Fruit fly (Drosophila melanogaster) whole organism, embryonic: ENCODE results near the gene Cap-D2.

Experiments used
- Ada2b ChIP-seq: fragments of 200-800 bp; sonication (Bioruptor generic); IDR thresholded peaks from 2 replicates; pipeline ENCODE4 v1.3.6; 2022; ENCODE audit warnings: missing biosample characterization, missing genetic modification characterization
- Awh ChIP-seq: fragments of 200-800 bp; sonication (Bioruptor generic); IDR thresholded peaks from 2 replicates; pipeline ENCODE4, ENCODE4 v1.3.6; 2022; ENCODE audit warnings: missing biosample characterization, missing genetic modification characterization
- Blimp-1 ChIP-seq: fragments of 200-800 bp; sonication (Bioruptor generic); optimal IDR thresholded peaks from 3 replicates; lab custom pipeline; 2018; ENCODE audit warnings: missing biosample characterization, missing genetic modification characterization, mild to moderate bottlenecking, moderate library complexity, missing genetic modification reagents
- CG12299 ChIP-seq: fragments of 200-800 bp; sonication (Bioruptor generic); optimal IDR thresholded peaks from 2 replicates; lab custom pipeline; 2018; ENCODE audit warnings: missing biosample characterization, mild to moderate bottlenecking, missing genetic modification characterization
- CG1233 ChIP-seq: fragments of 200-800 bp; sonication (Bioruptor generic); optimal IDR thresholded peaks from 4 replicates; lab custom pipeline; 2018; ENCODE audit warnings: missing biosample characterization, mild to moderate bottlenecking, missing genetic modification characterization
- CG15601 ChIP-seq: fragments of 200-800 bp; sonication (Bioruptor generic); optimal IDR thresholded peaks from 3 replicates; lab custom pipeline; 2019; ENCODE audit warnings: missing biosample characterization, mild to moderate bottlenecking, missing genetic modification characterization, moderate library complexity
- CG16815 ChIP-seq: fragments of 200-800 bp; sonication (Bioruptor generic); optimal IDR thresholded peaks from 3 replicates; lab custom pipeline; 2017; ENCODE audit warnings: missing biosample characterization, mild to moderate bottlenecking, missing genetic modification characterization
- CG18619 ChIP-seq: fragments of 200-800 bp; sonication (Bioruptor generic); optimal IDR thresholded peaks from 3 replicates; lab custom pipeline; 2017; ENCODE audit warnings: missing biosample characterization, mild to moderate bottlenecking, missing genetic modification characterization
- CG31224 ChIP-seq: fragments of 200-800 bp; sonication (Bioruptor generic); IDR thresholded peaks from 2 replicates; pipeline ENCODE4 v1.3.6; 2022; ENCODE audit warnings: missing biosample characterization, missing genetic modification characterization
- CG3838 ChIP-seq: fragments of 200-800 bp; sonication (Bioruptor generic); optimal IDR thresholded peaks from 3 replicates; lab custom pipeline; 2016; ENCODE audit warnings: missing biosample characterization, missing genetic modification characterization
- CG4854 ChIP-seq: fragments of 200-800 bp; sonication (Bioruptor generic); optimal IDR thresholded peaks from 2 replicates; lab custom pipeline; 2016; ENCODE audit warnings: missing biosample characterization, missing genetic modification characterization, inconsistent platforms
- CG6254 ChIP-seq: fragments of 200-800 bp; sonication (Bioruptor generic); optimal IDR thresholded peaks from 3 replicates; lab custom pipeline; 2017; ENCODE audit warnings: mild to moderate bottlenecking, missing biosample characterization, missing genetic modification reagents, missing genetic modification characterization
- CG6654 ChIP-seq: fragments of 200-800 bp; sonication (Bioruptor generic); optimal IDR thresholded peaks from 2 replicates; lab custom pipeline; 2017; ENCODE audit warnings: missing biosample characterization, mild to moderate bottlenecking, missing genetic modification characterization
- CG6689 ChIP-seq: fragments of 200-800 bp; sonication (Bioruptor generic); IDR thresholded peaks from 2 replicates; pipeline ENCODE4 v1.3.6; 2022; ENCODE audit warnings: missing biosample characterization, missing genetic modification characterization
- CG7928 ChIP-seq: fragments of 200-800 bp; sonication (Bioruptor generic); optimal IDR thresholded peaks from 2 replicates; lab custom pipeline; 2017; ENCODE audit warnings: missing biosample characterization, mild to moderate bottlenecking, missing genetic modification characterization
- CG7987 ChIP-seq: fragments of 200-800 bp; sonication (Bioruptor generic); optimal IDR thresholded peaks from 2 replicates; lab custom pipeline; 2018; ENCODE audit warnings: missing biosample characterization, mild to moderate bottlenecking, missing genetic modification characterization, moderate library complexity
- CG8765 ChIP-seq: fragments of 200-800 bp; sonication (Bioruptor generic); IDR thresholded peaks from 2 replicates; pipeline ENCODE4 v1.3.6; 2022; ENCODE audit warnings: missing biosample characterization, missing genetic modification characterization
- CG9876 ChIP-seq: fragments of 200-800 bp; sonication (Bioruptor generic); optimal IDR thresholded peaks from 2 replicates; lab custom pipeline; 2016; ENCODE audit warnings: missing biosample characterization, missing genetic modification characterization
- CkIIα-i1 ChIP-seq: fragments of 200-800 bp; sonication (Bioruptor generic); IDR thresholded peaks from 2 replicates; pipeline ENCODE4 v1.3.6; 2022; ENCODE audit warnings: missing biosample characterization, missing genetic modification characterization
- Dbx ChIP-seq: fragments of 200-800 bp; sonication (Bioruptor generic); IDR thresholded peaks from 3 replicates; pipeline ENCODE4 v1.3.6; 2022; ENCODE audit warnings: missing biosample characterization, missing genetic modification characterization
- Dref ChIP-seq: fragments of 200-800 bp; sonication (Bioruptor generic); IDR thresholded peaks from 2 replicates; pipeline ENCODE4 v1.3.6; 2022; ENCODE audit warnings: missing biosample characterization, missing genetic modification characterization
- HLH3B ChIP-seq: fragments of 200-800 bp; sonication (Bioruptor generic); IDR thresholded peaks from 2 replicates; pipeline ENCODE4 v1.3.6; 2022; ENCODE audit warnings: missing biosample characterization, missing genetic modification characterization
- Hr51 ChIP-seq, 2 experiments: fragments of 200-800 bp; sonication (Bioruptor generic); optimal IDR thresholded peaks; 2 replicates in 1 of 2; 3 replicates in 1 of 2; lab custom pipeline; 2016 to 2018; ENCODE audit warnings: missing biosample characterization in 2 of 2, missing genetic modification characterization in 2 of 2, mild to moderate bottlenecking in 1 of 2, moderate library complexity in 1 of 2
- Jarid2 ChIP-seq: fragments of 200-800 bp; sonication (Bioruptor generic); optimal IDR thresholded peaks from 3 replicates; lab custom pipeline; 2017; ENCODE audit warnings: mild to moderate bottlenecking, missing biosample characterization, missing genetic modification reagents, missing genetic modification characterization
- MBD-R2 ChIP-seq: fragments of 200-800 bp; sonication (Bioruptor generic); IDR thresholded peaks from 2 replicates; pipeline ENCODE4 v1.3.6; 2022; ENCODE audit warnings: missing biosample characterization, missing genetic modification characterization
- Mad ChIP-seq: fragments of 200-800 bp; sonication (Bioruptor generic); optimal IDR thresholded peaks from 2 replicates; lab custom pipeline; 2016; ENCODE audit warnings: missing biosample characterization, missing genetic modification characterization
- Nf-YC ChIP-seq: fragments of 200-800 bp; optimal IDR thresholded peaks from 3 replicates; lab custom pipeline; 2019; ENCODE audit warnings: missing biosample characterization, mild to moderate bottlenecking, missing genetic modification characterization, moderate library complexity
- Opbp ChIP-seq: fragments of 200-800 bp; sonication (Bioruptor generic); IDR thresholded peaks from 3 replicates; pipeline ENCODE4 v1.3.6; 2022; ENCODE audit warnings: missing biosample characterization, missing genetic modification characterization; ENCODE audit not compliant: partially characterized antibody
- Rfx ChIP-seq: fragments of 200-800 bp; sonication (Bioruptor generic); IDR thresholded peaks from 2 replicates; pipeline ENCODE4 v1.3.6; 2022; ENCODE audit warnings: missing biosample characterization, missing genetic modification characterization
- Scr ChIP-seq: fragments of 200-800 bp; sonication (Bioruptor generic); IDR thresholded peaks from 2 replicates; pipeline ENCODE4 v1.3.6; 2022; ENCODE audit warnings: missing biosample characterization, missing genetic modification characterization; ENCODE audit not compliant: partially characterized antibody
- Taf1 ChIP-seq: fragments of 200-800 bp; sonication (Bioruptor generic); IDR thresholded peaks from 2 replicates; pipeline ENCODE4 v1.3.6; 2022; ENCODE audit warnings: missing biosample characterization, missing genetic modification characterization
- corto ChIP-seq: fragments of 200-800 bp; sonication (Bioruptor generic); optimal IDR thresholded peaks from 2 replicates; lab custom pipeline; 2016; ENCODE audit warnings: missing biosample characterization, mild to moderate bottlenecking, missing genetic modification characterization, moderate library complexity
- eve ChIP-seq, 2 experiments: fragments of >200 bp; optimal IDR thresholded peaks; 2 replicates each; lab custom pipeline; 2017; ENCODE audit warnings: missing biosample characterization in 2 of 2, missing genetic modification characterization in 2 of 2
- ham ChIP-seq: fragments of 200-800 bp; sonication (Bioruptor generic); IDR thresholded peaks from 2 replicates; pipeline ENCODE4 v1.3.6; 2022; ENCODE audit warnings: missing biosample characterization, missing genetic modification characterization
- ind ChIP-seq: fragments of 200-800 bp; sonication (Bioruptor generic); optimal IDR thresholded peaks from 3 replicates; lab custom pipeline; 2016; ENCODE audit warnings: missing biosample characterization, missing genetic modification characterization
- lmd ChIP-seq: fragments of 200-800 bp; sonication (Bioruptor generic); IDR thresholded peaks from 2 replicates; pipeline ENCODE4 v1.3.6; 2022; ENCODE audit warnings: missing biosample characterization, missing genetic modification characterization
- maf-S ChIP-seq: fragments of 200-800 bp; sonication (Bioruptor generic); optimal IDR thresholded peaks from 2 replicates; lab custom pipeline; 2016; ENCODE audit warnings: missing biosample characterization, missing genetic modification characterization
- mld ChIP-seq: fragments of 200-800 bp; sonication (Bioruptor generic); IDR thresholded peaks from 3 replicates; pipeline ENCODE4 v1.3.6; 2022; ENCODE audit warnings: missing biosample characterization, missing genetic modification characterization; ENCODE audit not compliant: partially characterized antibody
- otp ChIP-seq: fragments of 200-800 bp; sonication (Bioruptor generic); IDR thresholded peaks from 3 replicates; pipeline ENCODE4, ENCODE4 v1.3.6; 2022; ENCODE audit warnings: missing biosample characterization, missing genetic modification characterization
- peb ChIP-seq: fragments of 200-800 bp; sonication (Bioruptor generic); IDR thresholded peaks from 2 replicates; pipeline ENCODE4 v1.3.6; 2022; ENCODE audit warnings: missing biosample characterization, missing genetic modification characterization
- pros ChIP-seq: fragments of 200-800 bp; sonication (Bioruptor generic); optimal IDR thresholded peaks from 3 replicates; lab custom pipeline; 2019; ENCODE audit warnings: missing biosample characterization, mild to moderate bottlenecking, missing genetic modification characterization, moderate library complexity
- scrt ChIP-seq: fragments of 200-800 bp; sonication (Bioruptor generic); optimal IDR thresholded peaks from 2 replicates; lab custom pipeline; 2018; ENCODE audit warnings: missing biosample characterization, mild to moderate bottlenecking, missing genetic modification characterization, moderate library complexity
- sd ChIP-seq: fragments of 200-800 bp; sonication (Bioruptor generic); optimal IDR thresholded peaks from 3 replicates; lab custom pipeline; 2018; ENCODE audit warnings: missing biosample characterization, mild to moderate bottlenecking, missing genetic modification characterization, moderate library complexity
- slbo ChIP-seq: fragments of 200-800 bp; sonication (Bioruptor generic); IDR thresholded peaks from 2 replicates; pipeline ENCODE4 v1.3.6; 2022; ENCODE audit warnings: missing biosample characterization, missing genetic modification characterization
- sob ChIP-seq: fragments of 200-800 bp; sonication (Bioruptor generic); IDR thresholded peaks from 2 replicates; pipeline ENCODE4 v1.3.6; 2022; ENCODE audit warnings: missing biosample characterization, missing genetic modification characterization
- tgo ChIP-seq: fragments of 200-800 bp; sonication (Bioruptor generic); IDR thresholded peaks from 3 replicates; pipeline ENCODE4 v1.3.6; 2022; ENCODE audit warnings: missing biosample characterization, missing genetic modification characterization
- tin ChIP-seq: fragments of 200-800 bp; sonication (Bioruptor generic); optimal IDR thresholded peaks from 3 replicates; lab custom pipeline; 2016; ENCODE audit warnings: missing biosample characterization, missing genetic modification characterization
- twi ChIP-seq: fragments of 200-800 bp; optimal IDR thresholded peaks from 2 replicates; lab custom pipeline; 2019; ENCODE audit warnings: missing biosample characterization, mild to moderate bottlenecking, missing genetic modification characterization, moderate library complexity
- wdn ChIP-seq: fragments of 200-800 bp; sonication (Bioruptor generic); IDR thresholded peaks from 2 replicates; pipeline ENCODE4 v1.3.6; 2022; ENCODE audit warnings: missing biosample characterization, missing genetic modification characterization
- yki ChIP-seq: fragments of >200 bp; optimal IDR thresholded peaks from 3 replicates; lab custom pipeline; 2018

Cap-D2 gene

DNA sequence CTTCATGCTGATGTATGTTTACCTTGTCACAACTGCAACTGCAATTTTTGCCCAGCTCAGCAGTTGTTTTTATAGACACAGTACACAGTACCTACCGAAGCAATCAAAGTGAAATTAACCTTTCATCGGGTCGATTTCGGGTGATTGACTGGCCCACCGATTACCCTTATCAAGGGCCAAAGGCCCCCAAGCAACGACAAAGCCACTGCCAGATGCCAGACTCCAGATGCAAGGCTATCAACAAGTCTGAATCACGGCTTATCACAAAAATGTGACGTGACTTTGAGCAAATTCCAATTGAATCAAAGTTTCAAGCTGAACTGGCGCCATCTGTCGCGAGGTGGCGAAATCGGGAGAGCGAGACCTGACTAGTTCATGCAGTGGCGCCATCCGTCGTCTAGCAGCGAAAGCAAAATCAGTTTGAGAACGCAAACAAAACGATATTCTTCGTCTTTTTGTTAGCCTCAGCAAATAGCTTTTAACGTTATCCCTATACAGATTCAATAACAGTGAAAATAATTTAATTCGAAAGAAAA is 41.4 kb downstream of the Cap-D2 start, which contains the start of gene Obp99b (continued):
- no peak for TF ChIP-seq corto
- TF ChIP-seq CG7928 (GFP tag; lab: Kevin White, UChicago) = peak; percentile 22
- TF ChIP-seq CG18619 (GFP tag; lab: Kevin White, UChicago) = peak; percentile 73
- peak; percentile 80 for TF ChIP-seq HLH3B
- TF ChIP-seq CG3838 (GFP tag; lab: Kevin White, UChicago) = peak; percentile 19
- TF ChIP-seq Blimp-1 = peak; percentile 48
- TF ChIP-seq tin (GFP tag; lab: Kevin White, UChicago) = peak; percentile 86
- TF ChIP-seq Taf1 (GFP tag; lab: Robert Waterston, UW) = no peak
- TF ChIP-seq sd = peak; percentile 25
- TF ChIP-seq CG4854 (GFP tag; lab: Kevin White, UChicago) = peak; percentile 66
- no peak; the same call in 1 of the 2 replicates for TF ChIP-seq CG8765 (GFP tag; lab: Robert Waterston, UW)
- no peak; the same call in 1 of the 2 replicates for TF ChIP-seq ham (GFP tag; lab: Robert Waterston, UW)
- no peak for TF ChIP-seq Opbp (GFP tag; lab: Robert Waterston, UW)
- peak; percentile 79 for TF ChIP-seq sob (GFP tag; lab: Robert Waterston, UW)
- TF ChIP-seq Ada2b (GFP tag; lab: Robert Waterston, UW) = peak; percentile 61
- TF ChIP-seq Dref = 0 out of 2 replicates have a peak, but pooled peaks have one; percentile 10
- TF ChIP-seq twi (tag; lab: Kevin White, UChicago) = peak; percentile 53
- peak; percentile 30; the same call in 1 of the 2 replicates for TF ChIP-seq peb
- peak; percentile 62 for TF ChIP-seq CG15601 (tag; lab: Kevin White, UChicago)
- peak; percentile 78 for TF ChIP-seq Mad (GFP tag; lab: Kevin White, UChicago)
- peak; percentile 79 for TF ChIP-seq slbo (GFP tag; lab: Robert Waterston, UW)
- TF ChIP-seq CG7987 (GFP tag; lab: Kevin White, UChicago) = peak; percentile 88
- TF ChIP-seq CG9876 (GFP tag; lab: Kevin White, UChicago) = peak; percentile 50
- peak; percentile 89 for TF ChIP-seq otp (GFP tag; lab: Robert Waterston, UW)
- peak; percentile 58; the same call in 1 of the 2 replicates for TF ChIP-seq CG31224 (GFP tag; lab: Robert Waterston, UW)
- TF ChIP-seq Scr (GFP tag; lab: Robert Waterston, UW) = no peak
- no peak for TF ChIP-seq mld
- peak; percentile 76 for TF ChIP-seq CG6689
- peak; percentile 68 for TF ChIP-seq tgo (GFP tag; lab: Robert Waterston, UW)
- peak; percentile 42 for TF ChIP-seq scrt
- peak; percentile 73 for TF ChIP-seq CG6654 (GFP tag; lab: Kevin White, UChicago)
- TF ChIP-seq Nf-YC (tag; lab: Kevin White, UChicago) = peak; percentile 25
- TF ChIP-seq CG12299 (tag; lab: Kevin White, UChicago) = peak; percentile 34
- peak; percentile 65 for TF ChIP-seq lmd (GFP tag; lab: Robert Waterston, UW)
- TF ChIP-seq Awh (GFP tag; lab: Robert Waterston, UW) = peak; percentile 90
- peak; percentile 76 for TF ChIP-seq ind (GFP tag; lab: Kevin White, UChicago)
- TF ChIP-seq wdn (GFP tag; lab: Robert Waterston, UW) = 0 out of 2 replicates have a peak, but pooled peaks have one; percentile 46
- TF ChIP-seq Rfx (GFP tag; lab: Robert Waterston, UW) = peak; percentile 91
- no peak for TF ChIP-seq pros (GFP tag; lab: Kevin White, UChicago)
- peak; percentile 42 to 66 for TF ChIP-seq Hr51 (GFP tag; optimal IDR thresholded peaks at IDR 0.05; lab: Kevin White, UChicago)
- peak; percentile 47 for TF ChIP-seq maf-S (GFP tag; lab: Kevin White, UChicago)
- TF ChIP-seq Jarid2 = peak; percentile 73
- peak; percentile 68; the same call in 2 of the 3 replicates for TF ChIP-seq Dbx
- TF ChIP-seq yki (lab: Kevin White, UChicago) = no peak
- TF ChIP-seq CG6254 = peak; percentile 91
- no peak for TF ChIP-seq eve (GFP tag; optimal IDR thresholded peaks at IDR 0.05; lab: Kevin White, UChicago)
- TF ChIP-seq CG1233 (GFP tag; lab: Kevin White, UChicago) = peak; percentile 82
- 0 out of 2 replicates have a peak, but pooled peaks have one; percentile 18 for TF ChIP-seq MBD-R2 (GFP tag; lab: Robert Waterston, UW)
- peak; percentile 58 for TF ChIP-seq CG16815 (GFP tag; lab: Kevin White, UChicago)
- TF ChIP-seq CkIIα-i1 (GFP tag; lab: Robert Waterston, UW) = 0 out of 2 replicates have a peak, but pooled peaks have one; percentile 18
